Worm (Caenorhabditis elegans): ENCODE data around the gene C06A1.3.

Gene C06A1.3

DNA sequence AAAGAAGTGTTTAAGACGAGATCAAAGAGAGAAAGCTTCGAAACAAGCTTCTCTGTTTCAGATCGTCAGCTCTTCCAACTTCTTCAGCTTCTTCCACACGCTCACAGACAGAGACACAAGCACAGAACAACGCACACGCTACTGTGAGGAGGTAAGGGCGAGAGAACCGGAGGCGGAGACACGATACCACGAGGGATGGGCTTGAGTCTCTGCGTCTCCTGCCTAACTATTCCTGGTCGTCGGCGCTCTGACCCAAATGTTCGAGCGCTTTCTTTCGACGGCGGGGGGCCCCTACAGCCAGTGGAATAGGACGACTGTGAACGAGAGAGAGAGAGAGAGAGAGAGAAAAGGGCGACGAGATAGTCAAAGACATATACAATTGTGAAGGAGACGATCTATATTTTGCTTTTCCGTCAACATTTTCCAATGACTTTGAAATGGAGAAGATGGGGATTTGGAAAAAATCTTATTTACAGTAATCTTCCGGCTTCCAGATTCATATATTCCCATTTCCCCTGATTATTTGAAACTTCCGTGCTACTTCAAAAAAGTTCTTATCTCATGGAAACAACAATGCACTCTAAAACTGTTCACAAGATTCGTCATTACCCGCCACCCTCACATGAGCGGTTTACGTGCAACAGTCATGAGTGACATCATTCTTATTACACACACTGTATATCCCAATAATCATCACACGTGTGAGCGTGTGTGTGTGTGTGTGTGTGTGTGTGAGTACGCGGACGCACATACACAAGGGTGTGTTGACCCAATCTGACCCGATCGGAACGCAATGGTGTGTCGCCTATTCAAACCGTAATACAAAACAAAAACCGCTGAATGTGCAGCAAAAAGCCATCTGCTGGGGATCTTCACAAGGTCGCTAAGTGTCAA lies 23.0 kb upstream of the C06A1.3 start:
- TF ChIP-seq jun-1 (tag; optimal IDR thresholded peaks at IDR 0.05) = peak; percentile 38
- TF ChIP-seq madf-5 (GFP tag; IDR thresholded peaks at IDR 0.05) = peak in 1 of 2 experiments; percentile 75; a peak in 1 of 4 replicates
- TF ChIP-seq nhr-102 (tag; optimal IDR thresholded peaks at IDR 0.05) = peak; percentile 32
- peak; percentile 67 for TF ChIP-seq arid-1 (GFP tag; conservative IDR thresholded peaks at IDR 0.05)
- TF ChIP-seq fos-1 (tag; optimal IDR thresholded peaks at IDR 0.05) = no peak
- peak; percentile 63 for TF ChIP-seq spr-1 (tag; optimal IDR thresholded peaks at IDR 0.05)
- peak; percentile 71 for TF ChIP-seq dve-1 (tag; optimal IDR thresholded peaks at IDR 0.05; ENCODE audit: insufficient read depth)
- peak; percentile 74 for TF ChIP-seq nhr-42 (GFP tag; IDR thresholded peaks at IDR 0.05)
- TF ChIP-seq dmd-9 (GFP tag; IDR thresholded peaks at IDR 0.05) = 0 out of 2 replicates have a peak, but pooled peaks have one; percentile 59
- TF ChIP-seq dpl-1 (GFP tag; optimal IDR thresholded peaks at IDR 0.05) = peak; percentile 48
- no peak for TF ChIP-seq attf-4 (tag; optimal IDR thresholded peaks at IDR 0.05)
- TF ChIP-seq nhr-10 (tag; optimal IDR thresholded peaks at IDR 0.05) = peak; percentile 56
- no peak for TF ChIP-seq ZK337.2 (GFP tag; IDR thresholded peaks at IDR 0.05)
- peak; percentile 86 for TF ChIP-seq ctbp-1 (GFP tag; IDR thresholded peaks at IDR 0.05)
- TF ChIP-seq nhr-237 (tag; optimal IDR thresholded peaks at IDR 0.05) = no peak
- TF ChIP-seq dmd-6 (GFP tag; IDR thresholded peaks at IDR 0.05) = peak; percentile 76
- peak; percentile 69 for TF ChIP-seq T26A8.4 (GFP tag; IDR thresholded peaks at IDR 0.05)
- TF ChIP-seq daf-12 (tag; optimal IDR thresholded peaks at IDR 0.05) = no peak
- TF ChIP-seq nhr-41 (GFP tag; IDR thresholded peaks at IDR 0.05) = 0 out of 2 replicates have a peak, but pooled peaks have one; percentile 21
- TF ChIP-seq fkh-10 (GFP tag; optimal IDR thresholded peaks at IDR 0.05) = peak; percentile 88
- peak; percentile 99 for TF ChIP-seq nhr-11 (tag; optimal IDR thresholded peaks at IDR 0.05)
- no peak for TF ChIP-seq ceh-32 (tag; optimal IDR thresholded peaks at IDR 0.05; ENCODE audit: poor library complexity)
- no peak for TF ChIP-seq nhr-76 (tag; optimal IDR thresholded peaks at IDR 0.05)
- peak; percentile 78 for TF ChIP-seq mes-2 (tag; optimal IDR thresholded peaks at IDR 0.05; ENCODE audit: poor library complexity, severe bottlenecking)
- TF ChIP-seq mxl-2 (GFP tag; conservative IDR thresholded peaks at IDR 0.05) = no peak
- TF ChIP-seq nhr-111 (GFP tag; optimal IDR thresholded peaks at IDR 0.05) = no peak
- no peak for TF ChIP-seq gei-8 (GFP tag; optimal IDR thresholded peaks at IDR 0.05)
- no peak for TF ChIP-seq zip-11 (GFP tag; IDR thresholded peaks at IDR 0.05)
- peak; percentile 19 to 21 for TF ChIP-seq daf-16 (GFP tag; optimal IDR thresholded peaks at IDR 0.05)
- peak; percentile 62 for TF ChIP-seq daf-16 (tag; optimal IDR thresholded peaks at IDR 0.05)
- TF ChIP-seq aha-1 (tag) = peak; percentile 100
- TF ChIP-seq zfp-3 (GFP tag; conservative IDR thresholded peaks at IDR 0.05) = peak; percentile 84
- TF ChIP-seq nhr-28 (tag; optimal IDR thresholded peaks at IDR 0.05) = peak; percentile 51
- TF ChIP-seq cey-2 (tag; optimal IDR thresholded peaks at IDR 0.05; ENCODE audit: borderline replicate concordance, insufficient read depth) = peak; percentile 69
- TF ChIP-seq nhr-77 (tag; optimal IDR thresholded peaks at IDR 0.05) = peak; percentile 49
- peak; percentile 61 for TF ChIP-seq F37D6.2 (tag; optimal IDR thresholded peaks at IDR 0.05)
- TF ChIP-seq lsy-2 (tag; optimal IDR thresholded peaks at IDR 0.05) = peak; percentile 74 to 76
- peak; percentile 54; the same call in 1 of the 2 replicates for TF ChIP-seq snpc-1.2 (GFP tag; IDR thresholded peaks at IDR 0.05)
- peak; percentile 91 for TF ChIP-seq egl-43 (GFP tag; IDR thresholded peaks at IDR 0.05)
- TF ChIP-seq Y105C5A.15 (GFP tag; IDR thresholded peaks at IDR 0.05) = no peak
- peak; percentile 16 for TF ChIP-seq unc-130 (GFP tag; optimal IDR thresholded peaks at IDR 0.05)
- TF ChIP-seq ceh-62 (tag; optimal IDR thresholded peaks at IDR 0.05) = no peak
- TF ChIP-seq set-16 (GFP tag; IDR thresholded peaks at IDR 0.05) = peak; percentile 96
- peak; percentile 74 for TF ChIP-seq lim-7 (GFP tag; IDR thresholded peaks at IDR 0.05)
- 0 out of 2 replicates have a peak, but pooled peaks have one; percentile 57 for TF ChIP-seq daf-19 (GFP tag; conservative IDR thresholded peaks at IDR 0.05)
- peak; percentile 61; the same call in 1 of the 2 replicates for TF ChIP-seq ceh-20 (GFP tag; IDR thresholded peaks at IDR 0.05)
- peak; percentile 85 for TF ChIP-seq mxl-3 (GFP tag; optimal IDR thresholded peaks at IDR 0.05)
- TF ChIP-seq pqm-1 (tag; optimal IDR thresholded peaks at IDR 0.05) = no peak

Measured in whole organism, L4 larva.